Fruit fly (Drosophila melanogaster): ENCODE results near the gene CG42716.

CG42716 gene

dm6 chr3L:16012315-16012950, 21.1 kb upstream of the CG42716 start:
- TF ChIP-seq CG8159 (tag; optimal IDR thresholded peaks at IDR 0.05) (no peak), CG4496 (GFP tag; IDR thresholded peaks at IDR 0.05) (0 out of 3 replicates have a peak, but pooled peaks have one; percentile 23), Ets98B (GFP tag; IDR thresholded peaks at IDR 0.05) (no peak)

- no peak for TF ChIP-seq CG10348 (GFP tag; IDR thresholded peaks at IDR 0.05)
- TF ChIP-seq CG8159 (tag; optimal IDR thresholded peaks at IDR 0.05), result peak; percentile 36
- TF ChIP-seq CG14655 (GFP tag; optimal IDR thresholded peaks at IDR 0.05), result peak; percentile 13
- TF ChIP-seq gl (tag; optimal IDR thresholded peaks at IDR 0.05), result no peak
- TF ChIP-seq CG34367 (tag; optimal IDR thresholded peaks at IDR 0.05), result no peak
- TF ChIP-seq CG9948 (tag; optimal IDR thresholded peaks at IDR 0.05), result peak; percentile 34
- no peak for TF ChIP-seq CG12605 (GFP tag; IDR thresholded peaks at IDR 0.05)
These were observed 20.2 kb upstream of the CG42716 start for dm6 chr3L:16013198-16013982.

- no peak for TF ChIP-seq D1 (tag; optimal IDR thresholded peaks at IDR 0.05)
- no peak for TF ChIP-seq EcR (GFP tag; optimal IDR thresholded peaks at IDR 0.05)
- no peak for TF ChIP-seq CG15710 (tag; optimal IDR thresholded peaks at IDR 0.05)
- no peak for TF ChIP-seq CG13204 (GFP tag; optimal IDR thresholded peaks at IDR 0.05)
- TF ChIP-seq CG17806 (tag; optimal IDR thresholded peaks at IDR 0.05), result no peak
- no peak for TF ChIP-seq CG12605 (GFP tag; IDR thresholded peaks at IDR 0.05)
- TF ChIP-seq rn (GFP tag; IDR thresholded peaks at IDR 0.05), result no peak
- TF ChIP-seq Ets98B (GFP tag; IDR thresholded peaks at IDR 0.05), result no peak
- no peak for TF ChIP-seq CG9948 (tag; optimal IDR thresholded peaks at IDR 0.05)
- no peak for TF ChIP-seq Pif1B (GFP tag; optimal IDR thresholded peaks at IDR 0.05)
- no peak for TF ChIP-seq CG4496 (GFP tag; IDR thresholded peaks at IDR 0.05)
- TF ChIP-seq CG10348 (GFP tag; IDR thresholded peaks at IDR 0.05), result no peak
- no peak for TF ChIP-seq gl (tag; optimal IDR thresholded peaks at IDR 0.05)
- no peak for TF ChIP-seq Snoo (tag; optimal IDR thresholded peaks at IDR 0.05)
- no peak for TF ChIP-seq CG8159 (tag; optimal IDR thresholded peaks at IDR 0.05)
- TF ChIP-seq Pif1A (GFP tag; optimal IDR thresholded peaks at IDR 0.05), result no peak
- no peak for TF ChIP-seq CG8301 (tag; optimal IDR thresholded peaks at IDR 0.05)
- TF ChIP-seq CG32121 (GFP tag; IDR thresholded peaks at IDR 0.05), result no peak
- TF ChIP-seq fd96Ca (GFP tag; IDR thresholded peaks at IDR 0.05), result no peak
These were observed 19.1 kb upstream of the CG42716 start for dm6 chr3L:16014515-16014914.

DNA sequence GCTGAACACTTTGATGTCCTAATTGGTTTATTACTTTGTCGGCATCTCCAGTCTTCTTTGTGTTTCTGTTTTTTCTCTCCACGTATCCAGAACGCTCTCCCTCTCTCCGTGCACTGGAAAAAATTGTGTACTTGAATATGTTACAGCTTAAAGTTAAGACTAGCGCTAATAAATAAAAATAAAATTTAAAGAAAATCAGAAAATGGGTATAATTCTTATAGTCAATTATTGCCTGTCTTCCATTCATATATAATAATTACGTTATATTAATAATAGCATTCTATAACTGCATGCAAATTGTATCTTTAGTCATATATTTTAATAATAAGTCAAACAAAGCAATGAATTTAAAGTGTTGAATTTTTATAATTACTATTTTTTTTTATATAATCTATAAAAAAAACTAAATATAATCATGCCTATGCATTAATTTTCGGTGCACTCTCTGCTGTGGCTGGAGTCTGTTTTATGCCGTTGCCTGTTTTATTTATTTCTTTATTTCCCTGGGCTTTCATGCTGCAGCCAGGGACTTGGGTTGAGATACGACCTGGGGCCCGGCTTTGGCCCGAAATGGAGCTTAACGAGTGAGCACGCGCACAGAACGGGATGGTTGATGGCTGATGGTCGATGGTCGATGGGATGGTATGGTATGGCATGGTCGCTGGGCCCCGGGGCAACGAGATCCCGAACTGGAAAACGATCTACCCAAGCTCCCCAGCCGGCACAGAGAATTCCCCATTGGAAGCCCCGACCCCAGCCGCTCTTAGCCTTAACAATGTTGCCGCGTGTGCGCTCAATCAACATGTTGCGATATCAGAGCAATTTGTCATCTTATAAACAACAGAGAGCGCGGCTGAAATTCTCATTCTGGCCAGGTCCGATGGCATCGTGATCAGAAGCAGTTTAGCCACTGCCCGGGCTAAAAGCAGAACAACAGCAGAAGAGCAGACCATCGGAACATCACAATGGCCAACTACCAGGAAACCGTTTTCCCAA, 17.5 kb upstream of the CG42716 start:
- peak; percentile 71 for TF ChIP-seq CG17806 (tag; optimal IDR thresholded peaks at IDR 0.05)
- TF ChIP-seq CG8159 (tag; optimal IDR thresholded peaks at IDR 0.05), result peak; percentile 86
- TF ChIP-seq Pif1B (GFP tag; optimal IDR thresholded peaks at IDR 0.05), result peak; percentile 35
- TF ChIP-seq rn (GFP tag; IDR thresholded peaks at IDR 0.05), result no peak
- TF ChIP-seq CG34367 (tag; optimal IDR thresholded peaks at IDR 0.05), result peak; percentile 33
- peak; percentile 68 for TF ChIP-seq CG14655 (GFP tag; optimal IDR thresholded peaks at IDR 0.05)
- TF ChIP-seq EcR (GFP tag; optimal IDR thresholded peaks at IDR 0.05), result no peak
- peak; percentile 3 for TF ChIP-seq Pif1A (GFP tag; optimal IDR thresholded peaks at IDR 0.05)
- TF ChIP-seq CG8301 (tag; optimal IDR thresholded peaks at IDR 0.05), result peak; percentile 50
- peak; percentile 74 for TF ChIP-seq D1 (tag; optimal IDR thresholded peaks at IDR 0.05)
- TF ChIP-seq CG9948 (tag; optimal IDR thresholded peaks at IDR 0.05), result peak; percentile 80
- TF ChIP-seq Ets98B (GFP tag; IDR thresholded peaks at IDR 0.05), result no peak
- peak; percentile 55 for TF ChIP-seq Snoo (tag; optimal IDR thresholded peaks at IDR 0.05)
- TF ChIP-seq CG15710 (tag; optimal IDR thresholded peaks at IDR 0.05), result peak; percentile 64

DNA sequence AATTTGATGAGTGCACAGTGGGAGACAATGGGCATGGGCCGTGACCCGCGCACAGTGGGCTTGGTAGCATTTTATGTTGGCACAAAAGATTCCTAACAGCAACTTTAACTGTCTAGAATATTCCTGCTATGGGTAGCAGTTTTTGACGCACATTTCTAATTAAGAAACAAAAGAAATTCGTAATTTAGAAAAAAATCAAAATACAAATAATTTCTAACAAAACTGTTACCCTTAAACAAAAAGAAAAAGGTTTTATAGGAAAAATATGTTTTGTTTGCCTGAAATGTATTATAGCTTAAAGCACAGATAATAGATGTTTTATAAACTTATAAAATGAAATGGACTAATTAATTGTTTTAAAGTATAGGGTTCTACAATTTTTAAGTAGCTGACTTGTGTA, 16.7 kb upstream of the CG42716 start:
- TF ChIP-seq CG14655 (GFP tag; optimal IDR thresholded peaks at IDR 0.05) (peak; percentile 32), CG8159 (tag; optimal IDR thresholded peaks at IDR 0.05) (peak; percentile 46), CG9948 (tag; optimal IDR thresholded peaks at IDR 0.05) (peak; percentile 21), CG12605 (GFP tag; IDR thresholded peaks at IDR 0.05) (no peak)
